Fruit fly (Drosophila melanogaster) whole organism, embryonic: ENCODE measurements around the gene Muted.

ENCODE experiments used
- Bdp1 ChIP-seq: fragments of 200-800 bp; sonication (Bioruptor generic); optimal IDR thresholded peaks from 3 replicates; lab custom pipeline; 2016; ENCODE audit warnings: missing biosample characterization, missing genetic modification characterization
- CG32767 ChIP-seq: fragments of 200-800 bp; sonication (Bioruptor generic); IDR thresholded peaks from 2 replicates; pipeline ENCODE4 v1.3.6; 2022; ENCODE audit warnings: missing biosample characterization, missing genetic modification characterization
- CG4282 ChIP-seq: fragments of 200-800 bp; sonication (Bioruptor generic); optimal IDR thresholded peaks from 2 replicates; lab custom pipeline; 2016; ENCODE audit warnings: missing biosample characterization, missing genetic modification characterization
- CG6791 ChIP-seq: fragments of 200-800 bp; sonication (Bioruptor generic); IDR thresholded peaks from 3 replicates; pipeline ENCODE4 v1.3.6; 2022; ENCODE audit warnings: missing biosample characterization, missing genetic modification characterization; ENCODE audit not compliant: partially characterized antibody
- CG7963 ChIP-seq: fragments of 200-800 bp; sonication (Bioruptor generic); IDR thresholded peaks from 3 replicates; pipeline ENCODE4 v1.3.6; 2022; ENCODE audit warnings: missing biosample characterization, missing genetic modification characterization; ENCODE audit not compliant: partially characterized antibody
- Dad ChIP-seq: fragments of 200-800 bp; sonication (Bioruptor generic); optimal IDR thresholded peaks from 3 replicates; lab custom pipeline; 2016; ENCODE audit warnings: missing biosample characterization, missing genetic modification characterization
- Doc2 ChIP-seq: fragments of 200-800 bp; sonication (Bioruptor generic); IDR thresholded peaks from 2 replicates; pipeline ENCODE4 v1.3.6; 2022; ENCODE audit warnings: missing biosample characterization, missing genetic modification characterization
- gce ChIP-seq: fragments of 200-800 bp; sonication (Bioruptor generic); IDR thresholded peaks from 3 replicates; pipeline ENCODE4 v1.3.6; 2022; ENCODE audit warnings: missing biosample characterization, missing genetic modification characterization
- kah ChIP-seq: fragments of 200-800 bp; sonication (Bioruptor generic); optimal IDR thresholded peaks from 2 replicates; lab custom pipeline; 2018; ENCODE audit warnings: missing biosample characterization, mild to moderate bottlenecking, missing genetic modification characterization
- nerfin-2 ChIP-seq: fragments of 200-800 bp; sonication (Bioruptor generic); IDR thresholded peaks from 2 replicates; pipeline ENCODE4 v1.3.6; 2022; ENCODE audit warnings: missing biosample characterization, missing genetic modification characterization; ENCODE audit not compliant: partially characterized antibody
- nom ChIP-seq: fragments of 200-800 bp; sonication (Bioruptor generic); optimal IDR thresholded peaks from 2 replicates; lab custom pipeline; 2017; ENCODE audit warnings: missing biosample characterization, missing genetic modification characterization, mild to moderate bottlenecking, moderate library complexity, missing genetic modification reagents
- pan ChIP-seq, 4 experiments: fragments of >200 bp in 3 of 4; fragments of 200-800 bp in 1 of 4; sonication (Bioruptor generic) in 1 of 4; optimal IDR thresholded peaks in 3 of 4; IDR thresholded peaks in 1 of 4; 2 replicates each; pipeline versions ENCODE4 v1.3.6 to Lab custom; 2017 to 2022; ENCODE audit warnings: missing biosample characterization in 2 of 4, missing genetic modification characterization in 2 of 4, mixed read lengths in 1 of 4
- zen2 ChIP-seq: fragments of 200-800 bp; sonication (Bioruptor generic); IDR thresholded peaks from 3 replicates; pipeline ENCODE4 v1.3.6; 2022; ENCODE audit warnings: missing biosample characterization, missing genetic modification characterization; ENCODE audit not compliant: partially characterized antibody

DNA sequence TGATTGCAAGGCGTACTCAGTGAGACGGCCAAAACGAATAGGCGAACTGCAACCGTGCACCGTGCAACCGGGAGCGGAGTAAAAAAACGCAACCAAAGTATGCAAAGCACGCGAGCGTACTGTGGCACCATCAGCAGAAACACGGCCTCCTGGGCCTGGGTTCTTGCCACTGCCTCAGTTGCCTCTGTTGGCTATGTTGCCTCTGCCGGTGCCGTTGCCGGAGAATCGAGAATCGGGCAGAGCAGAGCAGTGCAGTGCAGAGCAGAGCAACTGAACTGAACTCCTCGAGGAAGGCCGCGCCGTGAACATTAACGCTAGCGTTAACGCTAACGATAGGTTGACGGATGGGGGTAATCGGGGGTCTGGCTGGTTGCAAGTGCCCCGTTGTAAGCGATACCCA, 38.4 kb upstream of the Muted start, which contains the start of gene CG34377:
- TF ChIP-seq Dad (GFP tag; lab: Kevin White, UChicago): no peak
- TF ChIP-seq zen2: no peak
- no peak for TF ChIP-seq CG4282
- no peak for TF ChIP-seq nerfin-2
- no peak for TF ChIP-seq nom (GFP tag; lab: Kevin White, UChicago)
- TF ChIP-seq Bdp1 (GFP tag; lab: Kevin White, UChicago): no peak
- TF ChIP-seq CG32767: no peak
- TF ChIP-seq CG7963 (GFP tag; lab: Robert Waterston, UW): no peak
- TF ChIP-seq pan (optimal IDR thresholded peaks at IDR 0.05; lab: Kevin White, UChicago): no peak
- TF ChIP-seq pan (GFP tag; optimal IDR thresholded peaks at IDR 0.05 in 1 of 2, IDR thresholded peaks at IDR 0.05 in 1 of 2): no peak
- TF ChIP-seq gce (GFP tag; lab: Robert Waterston, UW): no peak
- no peak for TF ChIP-seq kah
- TF ChIP-seq CG6791 (GFP tag; lab: Robert Waterston, UW): no peak
- no peak for TF ChIP-seq Doc2 (GFP tag; lab: Robert Waterston, UW)
